Fruit fly (Drosophila melanogaster) whole organism, wandering third instar larva: ENCODE results near the gene senju.

Source experiments
- dsf ChIP-seq: sonication (Bioruptor generic); optimal IDR thresholded peaks from 2 replicates; lab custom pipeline; 2016; ENCODE audit warnings: missing biosample characterization, missing genetic modification characterization, borderline replicate concordance
- h ChIP-seq: fragments of 200-800 bp; sonication (Bioruptor generic); optimal IDR thresholded peaks from 3 replicates; lab custom pipeline; 2016; ENCODE audit warnings: missing biosample characterization, mild to moderate bottlenecking, missing genetic modification characterization
- psq ChIP-seq: fragments of 200-800 bp; sonication (Bioruptor generic); optimal IDR thresholded peaks from 3 replicates; lab custom pipeline; 2017; ENCODE audit warnings: missing biosample characterization, mild to moderate bottlenecking, missing genetic modification characterization, moderate library complexity
- sv ChIP-seq: fragments of 200-800 bp; sonication (Bioruptor generic); optimal IDR thresholded peaks from 3 replicates; lab custom pipeline; 2016; ENCODE audit warnings: missing biosample characterization, missing genetic modification characterization

dm6 chr2L:5096761-5097160 is 44.1 kb downstream of the senju start:
- TF ChIP-seq psq (no peak), sv (no peak), dsf (GFP tag; lab: Kevin White, UChicago) (no peak), h (GFP tag; lab: Kevin White, UChicago) (no peak)
